Worm (Caenorhabditis elegans): ENCODE data around the gene Y53C12A.3.

The Y53C12A.3 gene

DNA sequence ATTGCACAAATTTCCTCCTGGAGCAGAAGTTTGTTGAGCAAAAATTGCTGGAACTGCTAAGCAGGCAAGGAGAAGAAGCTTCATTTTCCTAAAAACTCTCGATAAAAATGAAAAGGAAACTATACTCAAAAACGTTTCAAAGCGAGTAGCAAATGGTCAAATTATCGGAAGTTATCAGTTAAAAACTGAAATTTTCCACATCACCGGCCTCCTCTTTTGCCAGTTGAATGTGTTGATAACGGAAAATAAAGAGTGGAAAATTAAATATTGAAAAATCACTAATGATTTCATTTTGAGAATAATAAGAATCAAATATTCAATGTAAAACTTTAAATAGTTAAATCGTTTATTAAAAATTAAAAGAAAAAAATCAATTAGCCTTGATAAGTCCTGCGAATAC lies 47.1 kb downstream of the Y53C12A.3 start, which contains the start of gene ZK1320.2:
ZK1320.2 (minus strand) TSS at position 88 of the 400 bp plus-strand sequence.
- TF ChIP-seq unc-42 (tag; optimal IDR thresholded peaks at IDR 0.05) (no peak), ceh-19 (GFP tag; optimal IDR thresholded peaks at IDR 0.05) (no peak)

DNA sequence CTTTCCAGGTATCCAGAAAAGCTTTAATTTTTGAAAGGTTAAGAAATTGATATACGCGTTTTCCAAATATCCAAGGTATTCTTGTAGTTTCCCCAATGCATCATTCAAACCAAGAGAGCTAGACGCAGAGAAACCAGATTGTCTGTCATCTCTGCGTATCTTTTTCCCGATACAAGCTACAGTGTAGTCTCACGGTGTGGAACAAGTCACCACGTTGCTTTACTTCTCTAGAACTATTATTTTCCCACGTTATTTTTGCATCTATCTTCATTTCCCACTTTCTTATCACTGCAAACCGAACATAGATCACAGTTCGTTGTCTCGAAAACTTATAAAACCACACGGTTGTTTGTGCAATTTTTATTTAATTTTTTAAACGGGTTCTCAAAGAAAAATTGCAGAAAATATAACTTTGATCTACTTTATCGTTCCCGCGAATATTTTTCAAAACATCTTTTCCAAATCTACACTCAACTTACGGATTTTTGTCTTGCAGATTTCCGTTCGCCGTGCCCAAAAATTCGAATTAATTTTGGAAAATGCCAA lies 49.8 kb downstream of the Y53C12A.3 start, which contains the start of gene gstk-1:
gstk-1 (plus strand) TSS at position 496 of the 546 bp plus-strand sequence.
- no peak for TF ChIP-seq fax-1 (tag; optimal IDR thresholded peaks at IDR 0.05)
- peak; percentile 19 for TF ChIP-seq elt-2 (tag; optimal IDR thresholded peaks at IDR 0.05)

DNA sequence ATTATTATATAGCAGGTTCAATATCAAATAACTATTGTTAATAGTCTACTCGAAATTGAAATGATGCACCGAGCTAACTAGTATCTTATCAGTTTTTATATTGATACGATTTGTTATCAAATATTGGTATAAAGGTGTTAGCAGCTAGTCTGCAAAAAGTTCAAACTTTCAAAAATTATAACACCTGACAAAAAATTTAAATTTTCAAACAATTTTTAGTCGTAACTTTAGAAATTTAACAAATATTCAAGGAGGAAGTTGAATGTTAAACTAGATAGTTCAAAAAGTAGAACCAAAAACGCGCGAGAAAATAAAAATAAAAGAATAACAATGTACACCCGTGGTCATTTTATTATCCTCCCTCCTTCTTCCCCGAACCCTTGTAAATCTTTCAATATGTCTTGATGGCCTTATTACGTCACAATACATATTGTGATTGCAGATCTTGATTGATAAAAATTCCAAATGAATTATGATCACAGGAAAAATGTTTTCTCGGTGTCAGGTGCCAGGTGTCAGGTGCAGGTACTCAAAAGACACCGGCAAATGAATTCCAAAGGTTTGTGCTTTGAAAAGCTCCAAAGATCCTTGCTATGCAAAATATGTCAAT lies 50.4 kb downstream of the Y53C12A.3 start, which contains the start of gene ZK1307.1:
ZK1307.1 (minus strand) TSS at position 51 of the 610 bp plus-strand sequence.
- peak; percentile 29 for TF ChIP-seq elt-2 (tag; optimal IDR thresholded peaks at IDR 0.05)
- TF ChIP-seq dve-1 (tag; optimal IDR thresholded peaks at IDR 0.05), result no peak

All from whole organism, late embryonic.